Fruit fly (Drosophila melanogaster) whole organism, embryonic: Measurements from ENCODE around the gene Clamp.

Experiments used
- Atf3 ChIP-seq: fragments of 200-800 bp; sonication (Bioruptor generic); optimal IDR thresholded peaks from 3 replicates; lab custom pipeline; 2016; ENCODE audit warnings: missing biosample characterization, missing genetic modification characterization
- Atf6 ChIP-seq: fragments of 200-800 bp; sonication (Bioruptor generic); IDR thresholded peaks from 2 replicates; pipeline ENCODE4 v1.3.6; 2022; ENCODE audit warnings: missing biosample characterization, missing genetic modification characterization
- CG1024 ChIP-seq: fragments of 200-800 bp; sonication (Bioruptor generic); IDR thresholded peaks from 2 replicates; pipeline ENCODE4 v1.3.6; 2022; ENCODE audit warnings: missing biosample characterization, missing genetic modification characterization
- CG11085 ChIP-seq: fragments of 200-800 bp; sonication (Bioruptor generic); IDR thresholded peaks from 2 replicates; pipeline ENCODE4 v1.3.6; 2022; ENCODE audit warnings: missing biosample characterization, missing genetic modification characterization
- CG11723 ChIP-seq: fragments of 200-800 bp; sonication (Bioruptor generic); optimal IDR thresholded peaks from 2 replicates; lab custom pipeline; 2017; ENCODE audit warnings: missing biosample characterization, mild to moderate bottlenecking, missing genetic modification characterization
- CG12104 ChIP-seq: fragments of 200-800 bp; sonication (Bioruptor generic); optimal IDR thresholded peaks from 3 replicates; lab custom pipeline; 2016; ENCODE audit warnings: missing biosample characterization, missing genetic modification characterization
- CG12219 ChIP-seq: fragments of 200-800 bp; sonication (Bioruptor generic); optimal IDR thresholded peaks from 3 replicates; lab custom pipeline; 2018; ENCODE audit warnings: missing biosample characterization, mild to moderate bottlenecking, missing genetic modification characterization
- CG1233 ChIP-seq: fragments of 200-800 bp; sonication (Bioruptor generic); optimal IDR thresholded peaks from 4 replicates; lab custom pipeline; 2018; ENCODE audit warnings: missing biosample characterization, mild to moderate bottlenecking, missing genetic modification characterization
- CG16813 ChIP-seq: fragments of 200-800 bp; sonication (Bioruptor generic); IDR thresholded peaks from 3 replicates; pipeline ENCODE4 v1.3.6; 2022; ENCODE audit warnings: missing biosample characterization, missing genetic modification characterization; ENCODE audit not compliant: partially characterized antibody
- CG1792 ChIP-seq: fragments of 200-800 bp; sonication (Bioruptor generic); optimal IDR thresholded peaks from 2 replicates; lab custom pipeline; 2016; ENCODE audit warnings: missing biosample characterization, missing genetic modification characterization
- CG30020 ChIP-seq: fragments of 200-800 bp; optimal IDR thresholded peaks from 2 replicates; lab custom pipeline; 2019; ENCODE audit warnings: missing biosample characterization, mild to moderate bottlenecking, missing genetic modification characterization, moderate library complexity
- CG33557 ChIP-seq: fragments of 200-800 bp; sonication (Bioruptor generic); optimal IDR thresholded peaks from 2 replicates; lab custom pipeline; 2019; ENCODE audit warnings: missing biosample characterization, mild to moderate bottlenecking, missing genetic modification characterization, moderate library complexity
- CG34224 ChIP-seq: fragments of 200-800 bp; sonication (Bioruptor generic); IDR thresholded peaks from 3 replicates; pipeline ENCODE4 v1.3.6; 2022; ENCODE audit warnings: missing biosample characterization, missing genetic modification characterization; ENCODE audit not compliant: partially characterized antibody
- CG4424 ChIP-seq: fragments of 200-800 bp; sonication (Bioruptor generic); optimal IDR thresholded peaks from 3 replicates; lab custom pipeline; 2016; ENCODE audit warnings: missing biosample characterization, missing genetic modification characterization
- CG7357 ChIP-seq: fragments of 200-800 bp; sonication (Bioruptor generic); IDR thresholded peaks from 3 replicates; pipeline ENCODE4 v1.3.6; 2022; ENCODE audit warnings: missing biosample characterization, missing genetic modification characterization
- CG7839 ChIP-seq: fragments of 200-800 bp; sonication (Bioruptor generic); optimal IDR thresholded peaks from 3 replicates; lab custom pipeline; 2018; ENCODE audit warnings: missing biosample characterization, mild to moderate bottlenecking, missing genetic modification characterization, moderate library complexity
- CG8089 ChIP-seq: fragments of 200-800 bp; sonication (Bioruptor generic); optimal IDR thresholded peaks from 3 replicates; lab custom pipeline; 2016; ENCODE audit warnings: missing biosample characterization, missing genetic modification characterization
- CG8290 ChIP-seq, 3 experiments: fragments of 200-800 bp; sonication (Bioruptor generic); optimal IDR thresholded peaks; 2 replicates each; lab custom pipeline; 2016 to 2019; ENCODE audit warnings: missing biosample characterization in 3 of 3, missing genetic modification characterization in 3 of 3, mild to moderate bottlenecking in 2 of 3, moderate library complexity in 1 of 3
- Dll ChIP-seq: fragments of 200-800 bp; sonication (Bioruptor generic); IDR thresholded peaks from 4 replicates; pipeline ENCODE4 v1.3.6; 2022; ENCODE audit warnings: missing biosample characterization, missing genetic modification characterization; ENCODE audit not compliant: partially characterized antibody
- Doc3 ChIP-seq: fragments of 200-800 bp; sonication (Bioruptor generic); IDR thresholded peaks from 3 replicates; pipeline ENCODE4 v1.3.6; 2022; ENCODE audit warnings: missing biosample characterization, missing genetic modification characterization; ENCODE audit not compliant: partially characterized antibody
- E2f1 ChIP-seq: fragments of 200-800 bp; sonication (Bioruptor generic); IDR thresholded peaks from 2 replicates; pipeline ENCODE4 v1.3.6; 2022; ENCODE audit warnings: missing biosample characterization, missing genetic modification characterization
- Elba2 ChIP-seq: fragments of 200-800 bp; sonication (Bioruptor generic); optimal IDR thresholded peaks from 3 replicates; lab custom pipeline; 2016; ENCODE audit warnings: missing biosample characterization, missing genetic modification characterization
- Ets65A ChIP-seq: fragments of 200-800 bp; sonication (Bioruptor generic); peaks from one replicate; lab custom pipeline; 2016; ENCODE audit warnings: missing biosample characterization, missing genetic modification characterization
- Ets97D ChIP-seq: fragments of 200-800 bp; sonication (Bioruptor generic); optimal IDR thresholded peaks from 3 replicates; lab custom pipeline; 2016; ENCODE audit warnings: missing biosample characterization, missing genetic modification characterization
- Fer3 ChIP-seq: fragments of 200-800 bp; sonication (Bioruptor generic); optimal IDR thresholded peaks from 2 replicates; lab custom pipeline; 2018; ENCODE audit warnings: missing biosample characterization, mild to moderate bottlenecking, missing genetic modification characterization, moderate library complexity
- GATAe ChIP-seq: fragments of 200-800 bp; sonication (Bioruptor generic); conservative IDR thresholded peaks from 2 replicates; pipeline ENCODE4 v1.3.6; 2022; ENCODE audit warnings: missing biosample characterization, missing genetic modification characterization
- Gsc ChIP-seq: fragments of 200-800 bp; sonication (Bioruptor generic); IDR thresholded peaks from 2 replicates; pipeline ENCODE4 v1.3.6; 2022; ENCODE audit warnings: missing biosample characterization, missing genetic modification characterization
- H15 ChIP-seq: fragments of 200-800 bp; sonication (Bioruptor generic); IDR thresholded peaks from 3 replicates; pipeline ENCODE4 v1.3.6; 2022; ENCODE audit warnings: missing biosample characterization, missing genetic modification characterization
- HLH3B ChIP-seq: fragments of 200-800 bp; sonication (Bioruptor generic); IDR thresholded peaks from 2 replicates; pipeline ENCODE4 v1.3.6; 2022; ENCODE audit warnings: missing biosample characterization, missing genetic modification characterization
- Hey ChIP-seq: fragments of 200-800 bp; sonication (Bioruptor generic); optimal IDR thresholded peaks from 3 replicates; lab custom pipeline; 2018; ENCODE audit warnings: missing biosample characterization, mild to moderate bottlenecking, missing genetic modification characterization
- Lhr ChIP-seq: fragments of 200-800 bp; sonication (Bioruptor generic); optimal IDR thresholded peaks from 3 replicates; lab custom pipeline; 2017; ENCODE audit warnings: mild to moderate bottlenecking, missing biosample characterization, missing genetic modification reagents, missing genetic modification characterization
- Neu2 ChIP-seq: fragments of 200-800 bp; sonication (Bioruptor generic); optimal IDR thresholded peaks from 3 replicates; lab custom pipeline; 2016; ENCODE audit warnings: missing biosample characterization, missing genetic modification characterization, borderline replicate concordance
- Rx ChIP-seq: fragments of 200-800 bp; sonication (Bioruptor generic); IDR thresholded peaks from 2 replicates; pipeline ENCODE4 v1.3.6; 2022; ENCODE audit warnings: missing biosample characterization, missing genetic modification characterization
- Scr ChIP-seq: fragments of 200-800 bp; sonication (Bioruptor generic); IDR thresholded peaks from 2 replicates; pipeline ENCODE4 v1.3.6; 2022; ENCODE audit warnings: missing biosample characterization, missing genetic modification characterization; ENCODE audit not compliant: partially characterized antibody
- Sox100B ChIP-seq: fragments of 200-800 bp; sonication (Bioruptor generic); optimal IDR thresholded peaks from 3 replicates; lab custom pipeline; 2018; ENCODE audit warnings: missing biosample characterization, mild to moderate bottlenecking, missing genetic modification characterization
- Sry-δ ChIP-seq: fragments of 200-800 bp; sonication (Bioruptor generic); optimal IDR thresholded peaks from 2 replicates; lab custom pipeline; 2016; ENCODE audit warnings: missing biosample characterization, missing genetic modification characterization
- al ChIP-seq: fragments of 200-800 bp; sonication (Bioruptor generic); IDR thresholded peaks from 2 replicates; pipeline ENCODE4 v1.3.6; 2022; ENCODE audit warnings: missing biosample characterization, missing genetic modification characterization
- amos ChIP-seq: fragments of 200-800 bp; sonication (Bioruptor generic); IDR thresholded peaks from 2 replicates; pipeline ENCODE4 v1.3.6; 2022; ENCODE audit warnings: missing biosample characterization, missing genetic modification characterization; ENCODE audit not compliant: partially characterized antibody
- bbx ChIP-seq: fragments of 200-800 bp; sonication (Bioruptor generic); IDR thresholded peaks from 2 replicates; pipeline ENCODE4 v1.3.6; 2022; ENCODE audit warnings: missing biosample characterization, missing genetic modification characterization; ENCODE audit not compliant: partially characterized antibody
- cg ChIP-seq: fragments of 200-800 bp; sonication (Bioruptor generic); optimal IDR thresholded peaks from 3 replicates; lab custom pipeline; 2019; ENCODE audit warnings: missing biosample characterization, mild to moderate bottlenecking, missing genetic modification characterization, moderate library complexity
- crc ChIP-seq: fragments of 200-800 bp; sonication (Bioruptor generic); optimal IDR thresholded peaks from 2 replicates; lab custom pipeline; 2016; ENCODE audit warnings: missing biosample characterization, missing genetic modification characterization
- disco-r ChIP-seq: fragments of 200-800 bp; sonication (Bioruptor generic); optimal IDR thresholded peaks from 2 replicates; lab custom pipeline; 2016; ENCODE audit warnings: missing biosample characterization, missing genetic modification characterization
- eve ChIP-seq, 2 experiments: fragments of >200 bp; optimal IDR thresholded peaks; 2 replicates each; lab custom pipeline; 2017; ENCODE audit warnings: missing biosample characterization in 2 of 2, missing genetic modification characterization in 2 of 2
- hbn ChIP-seq: fragments of 200-800 bp; sonication (Bioruptor generic); IDR thresholded peaks from 2 replicates; pipeline ENCODE4 v1.3.6; 2022; ENCODE audit warnings: missing biosample characterization, missing genetic modification characterization; ENCODE audit not compliant: partially characterized antibody
- jumu ChIP-seq: fragments of 200-800 bp; sonication (Bioruptor generic); optimal IDR thresholded peaks from 3 replicates; lab custom pipeline; 2016; ENCODE audit warnings: missing biosample characterization, missing genetic modification characterization
- nerfin-2 ChIP-seq: fragments of 200-800 bp; sonication (Bioruptor generic); IDR thresholded peaks from 2 replicates; pipeline ENCODE4 v1.3.6; 2022; ENCODE audit warnings: missing biosample characterization, missing genetic modification characterization; ENCODE audit not compliant: partially characterized antibody
- sens ChIP-seq: fragments of 200-800 bp; sonication (Bioruptor generic); peaks from one replicate; lab custom pipeline; 2016; ENCODE audit warnings: missing biosample characterization, missing genetic modification characterization
- unc-4 ChIP-seq: fragments of 200-800 bp; sonication (Bioruptor generic); IDR thresholded peaks from 2 replicates; pipeline ENCODE4 v1.3.6; 2022; ENCODE audit warnings: missing biosample characterization, missing genetic modification characterization; ENCODE audit not compliant: partially characterized antibody
- vnd ChIP-seq: fragments of 200-800 bp; sonication (Bioruptor generic); IDR thresholded peaks from 3 replicates; pipeline ENCODE4 v1.3.6; 2022; ENCODE audit warnings: missing biosample characterization, missing genetic modification characterization; ENCODE audit not compliant: partially characterized antibody

The Clamp gene

dm6 chr2L:22121651-22122165 is 47.2 kb downstream of the Clamp start (continued):
- TF ChIP-seq CG34224: peak; percentile 13; the same call in 1 of the 3 replicates
- no peak for TF ChIP-seq CG16813
- TF ChIP-seq CG11085: no peak
- TF ChIP-seq GATAe: no peak
- peak; percentile 97 for TF ChIP-seq CG1024 (GFP tag; lab: Robert Waterston, UW)
- TF ChIP-seq Atf3 (GFP tag; lab: Kevin White, UChicago): peak; percentile 7
- TF ChIP-seq HLH3B: no peak
- TF ChIP-seq Fer3 (tag; lab: Kevin White, UChicago): no peak
- no peak for TF ChIP-seq Gsc (GFP tag; lab: Robert Waterston, UW)
- TF ChIP-seq Hey (tag; lab: Kevin White, UChicago): no peak
- TF ChIP-seq cg: no peak
- no peak for TF ChIP-seq CG4424 (GFP tag; lab: Kevin White, UChicago)
- no peak for TF ChIP-seq CG1233 (GFP tag; lab: Kevin White, UChicago)
- 0 out of 2 replicates have a peak, but pooled peaks have one; percentile 24 for TF ChIP-seq amos (GFP tag; lab: Robert Waterston, UW)
- TF ChIP-seq CG12104 (GFP tag; lab: Kevin White, UChicago): no peak
- no peak for TF ChIP-seq disco-r (GFP tag; lab: Kevin White, UChicago)
- no peak for TF ChIP-seq Rx (GFP tag; lab: Robert Waterston, UW)
- no peak for TF ChIP-seq CG33557 (GFP tag; lab: Kevin White, UChicago)
- no peak for TF ChIP-seq crc (GFP tag; lab: Kevin White, UChicago)
- TF ChIP-seq CG8290 (GFP tag; optimal IDR thresholded peaks at IDR 0.05; lab: Kevin White, UChicago): peak; percentile 40
- TF ChIP-seq CG8290 (tag; optimal IDR thresholded peaks at IDR 0.05; lab: Kevin White, UChicago): peak in 1 of 2 experiments; percentile 57
- TF ChIP-seq CG7839 (tag; lab: Kevin White, UChicago): peak; percentile 29
- no peak for TF ChIP-seq vnd (GFP tag; lab: Robert Waterston, UW)
- TF ChIP-seq E2f1 (GFP tag; lab: Robert Waterston, UW): no peak
- no peak for TF ChIP-seq Sox100B (GFP tag; lab: Kevin White, UChicago)

DNA sequence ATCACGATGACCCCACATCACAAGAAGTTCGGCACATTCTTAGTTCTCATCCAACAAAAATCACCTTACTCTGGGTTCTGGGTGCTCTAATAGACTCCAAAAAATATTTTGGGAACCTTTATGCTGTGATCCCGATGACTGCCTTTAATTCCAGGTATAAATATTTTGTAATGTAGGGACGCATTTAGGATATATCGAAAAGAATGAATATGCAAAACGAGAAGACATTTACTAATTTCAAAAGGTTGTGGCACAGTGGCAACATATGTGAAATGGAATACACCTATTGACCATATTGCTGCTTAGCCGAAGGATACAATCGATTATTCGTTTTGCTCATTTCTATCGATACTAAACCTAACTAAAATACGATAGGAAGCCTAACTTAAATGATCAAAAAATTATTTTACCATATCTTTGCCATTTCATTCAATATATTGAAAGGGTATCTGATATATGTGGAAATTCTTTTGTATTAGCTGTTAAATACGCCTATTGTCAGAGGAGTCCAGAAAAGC is 48.0 kb downstream of the Clamp start, which contains the start of gene CG3651:
CG3651 (plus strand) TSS at position 468 of the 518 bp plus-strand sequence.
- TF ChIP-seq CG16813 (peak; percentile 66; the same call in 2 of the 3 replicates), Sry-δ (GFP tag; lab: Kevin White, UChicago) (peak; percentile 62), eve (GFP tag; optimal IDR thresholded peaks at IDR 0.05; lab: Kevin White, UChicago) (peak in 1 of 2 experiments; percentile 27), Ets65A (GFP tag; lab: Kevin White, UChicago) (peak; percentile 74), hbn (peak; percentile 36), sens (GFP tag; lab: Kevin White, UChicago) (peak; percentile 73), al (GFP tag; lab: Robert Waterston, UW) (no peak), Elba2 (GFP tag; lab: Kevin White, UChicago) (no peak), CG8089 (GFP tag; lab: Kevin White, UChicago) (no peak), Neu2 (peak; percentile 17), CG7357 (GFP tag; lab: Robert Waterston, UW) (peak; percentile 54; the same call in 1 of the 3 replicates), CG1792 (GFP tag; lab: Kevin White, UChicago) (no peak), Dll (GFP tag; lab: Robert Waterston, UW) (peak; percentile 77), CG30020 (tag; lab: Kevin White, UChicago) (peak; percentile 79), Scr (GFP tag; lab: Robert Waterston, UW) (peak; percentile 70), Ets97D (GFP tag; lab: Kevin White, UChicago) (peak; percentile 32), CG12219 (GFP tag; lab: Kevin White, UChicago) (no peak), Atf6 (no peak), Lhr (GFP tag; lab: Kevin White, UChicago) (peak; percentile 57), jumu (GFP tag; lab: Kevin White, UChicago) (peak; percentile 28), bbx (peak; percentile 10; the same call in 1 of the 2 replicates), unc-4 (GFP tag; lab: Robert Waterston, UW) (peak; percentile 30; the same call in 1 of the 2 replicates), Doc3 (GFP tag; lab: Robert Waterston, UW) (0 out of 3 replicates have a peak, but pooled peaks have one; percentile 36), CG11723 (GFP tag; lab: Kevin White, UChicago) (peak; percentile 37), H15 (GFP tag; lab: Robert Waterston, UW) (no peak), nerfin-2 (GFP tag; lab: Robert Waterston, UW) (0 out of 2 replicates have a peak, but pooled peaks have one; percentile 29)
